Fruit fly (Drosophila melanogaster) whole organism, embryonic: ENCODE data around the gene Prosbeta6.

Experiments
- CG1024 ChIP-seq: fragments of 200-800 bp; sonication (Bioruptor generic); IDR thresholded peaks from 2 replicates; pipeline ENCODE4 v1.3.6; 2022; ENCODE audit warnings: missing biosample characterization, missing genetic modification characterization
- CG12659 ChIP-seq: fragments of 200-800 bp; sonication (Bioruptor generic); optimal IDR thresholded peaks from 3 replicates; lab custom pipeline; 2017; ENCODE audit warnings: mild to moderate bottlenecking, missing biosample characterization, missing genetic modification reagents, missing genetic modification characterization
- CG12942 ChIP-seq: fragments of 200-800 bp; sonication (Bioruptor generic); optimal IDR thresholded peaks from 3 replicates; lab custom pipeline; 2016; ENCODE audit warnings: missing biosample characterization, missing genetic modification characterization
- CG17612 ChIP-seq: fragments of 200-800 bp; sonication (Bioruptor generic); IDR thresholded peaks from 2 replicates; pipeline ENCODE4 v1.3.6; 2022; ENCODE audit warnings: missing biosample characterization, missing genetic modification characterization
- CG18011 ChIP-seq: fragments of 200-800 bp; sonication (Bioruptor generic); optimal IDR thresholded peaks from 2 replicates; lab custom pipeline; 2017; ENCODE audit warnings: missing biosample characterization, missing genetic modification characterization, mild to moderate bottlenecking, moderate library complexity, missing genotype
- CG2129 ChIP-seq: fragments of 200-800 bp; sonication (Bioruptor generic); IDR thresholded peaks from 2 replicates; pipeline ENCODE4 v1.3.6; 2022; ENCODE audit warnings: missing biosample characterization, missing genetic modification characterization; ENCODE audit not compliant: partially characterized antibody
- CG2202 ChIP-seq: fragments of 200-800 bp; sonication (Bioruptor generic); optimal IDR thresholded peaks from 2 replicates; lab custom pipeline; 2018; ENCODE audit warnings: missing biosample characterization, mild to moderate bottlenecking, missing genetic modification characterization
- CG31365 ChIP-seq: fragments of 200-800 bp; sonication (Bioruptor generic); optimal IDR thresholded peaks from 2 replicates; lab custom pipeline; 2018; ENCODE audit warnings: missing biosample characterization, mild to moderate bottlenecking, missing genetic modification characterization
- CG32767 ChIP-seq: fragments of 200-800 bp; sonication (Bioruptor generic); IDR thresholded peaks from 2 replicates; pipeline ENCODE4 v1.3.6; 2022; ENCODE audit warnings: missing biosample characterization, missing genetic modification characterization
- CG33557 ChIP-seq: fragments of 200-800 bp; sonication (Bioruptor generic); optimal IDR thresholded peaks from 2 replicates; lab custom pipeline; 2019; ENCODE audit warnings: missing biosample characterization, mild to moderate bottlenecking, missing genetic modification characterization, moderate library complexity
- CG34376 ChIP-seq: fragments of 200-800 bp; sonication (Bioruptor generic); optimal IDR thresholded peaks from 2 replicates; lab custom pipeline; 2018; ENCODE audit warnings: missing biosample characterization, mild to moderate bottlenecking, missing genetic modification characterization
- CG4282 ChIP-seq: fragments of 200-800 bp; sonication (Bioruptor generic); optimal IDR thresholded peaks from 2 replicates; lab custom pipeline; 2016; ENCODE audit warnings: missing biosample characterization, missing genetic modification characterization
- CG4424 ChIP-seq: fragments of 200-800 bp; sonication (Bioruptor generic); optimal IDR thresholded peaks from 3 replicates; lab custom pipeline; 2016; ENCODE audit warnings: missing biosample characterization, missing genetic modification characterization
- CG8765 ChIP-seq: fragments of 200-800 bp; sonication (Bioruptor generic); IDR thresholded peaks from 2 replicates; pipeline ENCODE4 v1.3.6; 2022; ENCODE audit warnings: missing biosample characterization, missing genetic modification characterization
- CkIIα-i1 ChIP-seq: fragments of 200-800 bp; sonication (Bioruptor generic); IDR thresholded peaks from 2 replicates; pipeline ENCODE4 v1.3.6; 2022; ENCODE audit warnings: missing biosample characterization, missing genetic modification characterization
- CrebB ChIP-seq: fragments of 200-800 bp; sonication (Bioruptor generic); optimal IDR thresholded peaks from 3 replicates; lab custom pipeline; 2018; ENCODE audit warnings: missing biosample characterization, mild to moderate bottlenecking, missing genetic modification characterization
- Dad ChIP-seq: fragments of 200-800 bp; sonication (Bioruptor generic); optimal IDR thresholded peaks from 3 replicates; lab custom pipeline; 2016; ENCODE audit warnings: missing biosample characterization, missing genetic modification characterization
- Doc2 ChIP-seq: fragments of 200-800 bp; sonication (Bioruptor generic); IDR thresholded peaks from 2 replicates; pipeline ENCODE4 v1.3.6; 2022; ENCODE audit warnings: missing biosample characterization, missing genetic modification characterization
- Fer2 ChIP-seq: fragments of 200-800 bp; sonication (Bioruptor generic); optimal IDR thresholded peaks from 2 replicates; lab custom pipeline; 2018; ENCODE audit warnings: missing biosample characterization, mild to moderate bottlenecking, missing genetic modification characterization, moderate library complexity
- Gsc ChIP-seq: fragments of 200-800 bp; sonication (Bioruptor generic); IDR thresholded peaks from 2 replicates; pipeline ENCODE4 v1.3.6; 2022; ENCODE audit warnings: missing biosample characterization, missing genetic modification characterization
- H2.0 ChIP-seq: fragments of 200-800 bp; sonication (Bioruptor generic); IDR thresholded peaks from 2 replicates; pipeline ENCODE4 v1.3.6; 2022; ENCODE audit warnings: missing biosample characterization, missing genetic modification characterization
- HHEX ChIP-seq: fragments of 200-800 bp; sonication (Bioruptor generic); optimal IDR thresholded peaks from 3 replicates; lab custom pipeline; 2017; ENCODE audit warnings: missing biosample characterization, mild to moderate bottlenecking, missing genetic modification characterization, missing genetic modification reagents
- HLHmδ ChIP-seq: fragments of 200-800 bp; sonication (Bioruptor generic); optimal IDR thresholded peaks from 2 replicates; lab custom pipeline; 2018; ENCODE audit warnings: missing biosample characterization, mild to moderate bottlenecking, missing genetic modification characterization, moderate library complexity
- Hmr ChIP-seq: fragments of 200-800 bp; sonication (Bioruptor generic); optimal IDR thresholded peaks from 3 replicates; lab custom pipeline; 2017; ENCODE audit warnings: mild to moderate bottlenecking, missing biosample characterization, missing genetic modification reagents, missing genetic modification characterization
- Hmx ChIP-seq: fragments of 200-800 bp; sonication (Bioruptor generic); optimal IDR thresholded peaks from 2 replicates; lab custom pipeline; 2016; ENCODE audit warnings: missing biosample characterization, missing genetic modification characterization
- Meics ChIP-seq: fragments of 200-800 bp; sonication (Bioruptor generic); optimal IDR thresholded peaks from 2 replicates; lab custom pipeline; 2017; ENCODE audit warnings: missing biosample characterization, mild to moderate bottlenecking, missing genetic modification characterization
- Nf-YC ChIP-seq: fragments of 200-800 bp; optimal IDR thresholded peaks from 3 replicates; lab custom pipeline; 2019; ENCODE audit warnings: missing biosample characterization, mild to moderate bottlenecking, missing genetic modification characterization, moderate library complexity
- Sry-β ChIP-seq: fragments of 200-800 bp; sonication (Bioruptor generic); optimal IDR thresholded peaks from 2 replicates; lab custom pipeline; 2018; ENCODE audit warnings: missing biosample characterization, mild to moderate bottlenecking, missing genetic modification characterization, moderate library complexity
- TFAM ChIP-seq: fragments of 200-800 bp; sonication (Bioruptor generic); optimal IDR thresholded peaks from 2 replicates; lab custom pipeline; 2017; ENCODE audit warnings: missing biosample characterization, missing genetic modification characterization, inconsistent platforms
- Taf1 ChIP-seq: fragments of 200-800 bp; sonication (Bioruptor generic); IDR thresholded peaks from 2 replicates; pipeline ENCODE4 v1.3.6; 2022; ENCODE audit warnings: missing biosample characterization, missing genetic modification characterization
- Tbp ChIP-seq: fragments of >200 bp; optimal IDR thresholded peaks from 2 replicates; lab custom pipeline; 2018; ENCODE audit warnings: missing biosample characterization, missing genetic modification characterization
- Trl ChIP-seq, 3 experiments: fragments of >200 bp in 2 of 3; fragments of 200-800 bp in 1 of 3; sonication (Bioruptor generic) in 1 of 3; optimal IDR thresholded peaks; 2 replicates in 1 of 3; 3 replicates in 2 of 3; lab custom pipeline; 2016 to 2017; ENCODE audit warnings: missing biosample characterization in 1 of 3, missing genetic modification characterization in 1 of 3
- aop ChIP-seq: fragments of 200-800 bp; sonication (Bioruptor generic); IDR thresholded peaks from 2 replicates; pipeline ENCODE4 v1.3.6; 2022; ENCODE audit warnings: missing biosample characterization, missing genetic modification characterization
- ap ChIP-seq: fragments of 200-800 bp; sonication (Bioruptor generic); IDR thresholded peaks from 2 replicates; pipeline ENCODE4 v1.3.6; 2022; ENCODE audit warnings: missing biosample characterization, missing genetic modification characterization
- ash1 ChIP-seq: fragments of 200-800 bp; sonication (Bioruptor generic); optimal IDR thresholded peaks from 2 replicates; lab custom pipeline; 2018; ENCODE audit warnings: missing biosample characterization, mild to moderate bottlenecking, missing genetic modification characterization
- croc ChIP-seq: fragments of 200-800 bp; sonication (Bioruptor generic); conservative IDR thresholded peaks from 3 replicates; pipeline ENCODE4 v1.3.6; 2022; ENCODE audit warnings: missing biosample characterization, missing genetic modification characterization
- ems ChIP-seq: fragments of 200-800 bp; sonication (Bioruptor generic); optimal IDR thresholded peaks from 3 replicates; lab custom pipeline; 2016; ENCODE audit warnings: missing biosample characterization, missing genetic modification characterization
- gem ChIP-seq: fragments of 200-800 bp; sonication (Bioruptor generic); optimal IDR thresholded peaks from 2 replicates; lab custom pipeline; 2019; ENCODE audit warnings: missing biosample characterization, mild to moderate bottlenecking, missing genetic modification characterization, moderate library complexity
- hb ChIP-seq: fragments of 200-800 bp; sonication (Bioruptor generic); IDR thresholded peaks from 3 replicates; pipeline ENCODE4 v1.3.6; 2022; ENCODE audit warnings: missing biosample characterization, missing genetic modification characterization; ENCODE audit not compliant: partially characterized antibody
- hth ChIP-seq: fragments of >200 bp; optimal IDR thresholded peaks from 2 replicates; lab custom pipeline; 2017; ENCODE audit warnings: inconsistent platforms
- kah ChIP-seq: fragments of 200-800 bp; sonication (Bioruptor generic); optimal IDR thresholded peaks from 2 replicates; lab custom pipeline; 2018; ENCODE audit warnings: missing biosample characterization, mild to moderate bottlenecking, missing genetic modification characterization
- lbe ChIP-seq: fragments of 200-800 bp; sonication (Bioruptor generic); optimal IDR thresholded peaks from 2 replicates; lab custom pipeline; 2016; ENCODE audit warnings: missing biosample characterization, mild to moderate bottlenecking, missing genetic modification characterization
- lola ChIP-seq, 3 experiments: fragments of >200 bp in 2 of 3; fragments of 200-800 bp in 1 of 3; sonication (Bioruptor generic) in 1 of 3; optimal IDR thresholded peaks; 2 replicates each; lab custom pipeline; 2017 to 2019; ENCODE audit warnings: missing biosample characterization in 3 of 3, missing genetic modification characterization in 3 of 3, mild to moderate bottlenecking in 1 of 3, moderate library complexity in 1 of 3
- nau ChIP-seq: fragments of 200-800 bp; sonication (Bioruptor generic); optimal IDR thresholded peaks from 3 replicates; lab custom pipeline; 2017; ENCODE audit warnings: missing biosample characterization, mild to moderate bottlenecking, missing genetic modification characterization, missing genetic modification reagents
- nerfin-1 ChIP-seq: fragments of 200-800 bp; sonication (Bioruptor generic); optimal IDR thresholded peaks from 3 replicates; lab custom pipeline; 2019; ENCODE audit warnings: missing biosample characterization, mild to moderate bottlenecking, missing genetic modification characterization, moderate library complexity
- nerfin-2 ChIP-seq: fragments of 200-800 bp; sonication (Bioruptor generic); IDR thresholded peaks from 2 replicates; pipeline ENCODE4 v1.3.6; 2022; ENCODE audit warnings: missing biosample characterization, missing genetic modification characterization; ENCODE audit not compliant: partially characterized antibody
- nmo ChIP-seq: fragments of 200-800 bp; sonication (Bioruptor generic); optimal IDR thresholded peaks from 2 replicates; lab custom pipeline; 2018; ENCODE audit warnings: missing biosample characterization, mild to moderate bottlenecking, missing genetic modification characterization, moderate library complexity
- so ChIP-seq: fragments of 200-800 bp; sonication (Bioruptor generic); IDR thresholded peaks from 3 replicates; pipeline ENCODE4 v1.3.6; 2022; ENCODE audit warnings: missing biosample characterization, missing genetic modification characterization
- stc ChIP-seq: fragments of 200-800 bp; sonication (Bioruptor generic); IDR thresholded peaks from 2 replicates; pipeline ENCODE4 v1.3.6; 2022; ENCODE audit warnings: missing biosample characterization, missing genetic modification characterization
- tio ChIP-seq: fragments of 200-800 bp; sonication (Bioruptor generic); optimal IDR thresholded peaks from 2 replicates; lab custom pipeline; 2017; ENCODE audit warnings: missing biosample characterization, missing genetic modification characterization, inconsistent platforms

Gene Prosbeta6

DNA sequence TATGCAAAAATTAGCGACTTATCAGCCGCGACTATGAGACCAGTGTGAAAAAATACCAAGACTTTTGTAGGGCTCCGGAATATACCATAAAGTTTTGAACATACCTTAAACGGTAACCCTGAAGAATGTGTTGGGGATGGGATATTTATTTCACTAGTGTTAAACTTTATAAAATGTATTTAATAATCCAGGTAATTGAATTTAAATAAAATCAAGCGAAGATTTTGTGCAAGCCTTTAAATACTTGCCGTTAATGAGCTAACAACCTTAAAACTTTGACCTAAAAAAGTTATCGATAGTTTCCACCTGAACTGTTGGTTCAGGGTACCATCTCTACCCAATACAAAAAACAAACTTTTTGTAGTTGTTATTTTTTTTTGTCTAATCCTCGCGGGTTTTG lies 1.9 kb upstream of the Prosbeta6 start, which contains the start of gene CG4101 (continued):
- TF ChIP-seq CG12659 (GFP tag; lab: Kevin White, UChicago) (peak; percentile 86), lbe (GFP tag; lab: Kevin White, UChicago) (peak; percentile 78), kah (GFP tag; lab: Kevin White, UChicago) (no peak), Sry-β (no peak), stc (GFP tag; lab: Robert Waterston, UW) (0 out of 2 replicates have a peak, but pooled peaks have one; percentile 28), CG31365 (peak; percentile 20), CG4424 (GFP tag; lab: Kevin White, UChicago) (peak; percentile 72), Nf-YC (tag; lab: Kevin White, UChicago) (peak; percentile 75), nmo (GFP tag; lab: Kevin White, UChicago) (peak; percentile 88), lola (GFP tag; optimal IDR thresholded peaks at IDR 0.05; lab: Kevin White, UChicago) (peak in 1 of 3 experiments; percentile 73), so (peak; percentile 71; the same call in 1 of the 3 replicates), CkIIα-i1 (GFP tag; lab: Robert Waterston, UW) (no peak), Trl (optimal IDR thresholded peaks at IDR 0.05; lab: Kevin White, UChicago) (no peak), Trl (GFP tag; optimal IDR thresholded peaks at IDR 0.05; lab: Kevin White, UChicago) (peak; percentile 82), HHEX (GFP tag; lab: Kevin White, UChicago) (peak; percentile 54), CG1024 (GFP tag; lab: Robert Waterston, UW) (peak; percentile 63), CG2129 (GFP tag; lab: Robert Waterston, UW) (peak; percentile 77), CrebB (tag; lab: Kevin White, UChicago) (peak; percentile 51), aop (GFP tag; lab: Robert Waterston, UW) (no peak), CG33557 (GFP tag; lab: Kevin White, UChicago) (peak; percentile 57), CG17612 (GFP tag; lab: Robert Waterston, UW) (no peak), Dad (GFP tag; lab: Kevin White, UChicago) (peak; percentile 41), CG8765 (GFP tag; lab: Robert Waterston, UW) (peak; percentile 65), Fer2 (peak; percentile 65), Taf1 (peak; percentile 75), ap (GFP tag; lab: Robert Waterston, UW) (peak; percentile 57), CG32767 (GFP tag; lab: Robert Waterston, UW) (peak; percentile 77), ash1 (GFP tag; lab: Kevin White, UChicago) (no peak), CG18011 (GFP tag; lab: Kevin White, UChicago) (peak; percentile 65), hb (GFP tag; lab: Robert Waterston, UW) (no peak; the same call in 2 of the 3 replicates), nerfin-2 (GFP tag; lab: Robert Waterston, UW) (no peak), Hmx (GFP tag; lab: Kevin White, UChicago) (peak; percentile 62), nau (GFP tag; lab: Kevin White, UChicago) (peak; percentile 48), CG34376 (GFP tag; lab: Kevin White, UChicago) (peak; percentile 77), Hmr (GFP tag; lab: Kevin White, UChicago) (peak; percentile 84), CG4282 (no peak), CG12942 (GFP tag; lab: Kevin White, UChicago) (peak; percentile 81), gem (tag; lab: Kevin White, UChicago) (peak; percentile 90), ems (GFP tag; lab: Kevin White, UChicago) (peak; percentile 81), Gsc (GFP tag; lab: Robert Waterston, UW) (peak; percentile 29; the same call in 1 of the 2 replicates), Meics (GFP tag; lab: Kevin White, UChicago) (peak; percentile 69), TFAM (GFP tag; lab: Kevin White, UChicago) (no peak), nerfin-1 (tag; lab: Kevin White, UChicago) (peak; percentile 68), H2.0 (GFP tag; lab: Robert Waterston, UW) (peak; percentile 77), Tbp (no peak), croc (GFP tag; lab: Robert Waterston, UW) (peak; percentile 58), tio (GFP tag; lab: Kevin White, UChicago) (no peak), Doc2 (no peak), HLHmδ (GFP tag; lab: Kevin White, UChicago) (no peak), hth (lab: Kevin White, UChicago) (no peak), CG2202 (tag; lab: Kevin White, UChicago) (peak; percentile 52)
